Worm (Caenorhabditis elegans) whole organism, midembryonic: ENCODE data around the gene pot-1.

Source experiments
- ref-1 ChIP-seq: fragments of 200-800 bp; sonication (Bioruptor generic); conservative IDR thresholded peaks from 2 replicates; pipeline ENCODE4 v1.3.6; 2022; ENCODE audit warnings: missing genetic modification reagents, missing genetic modification characterization, missing compliant biosample characterization
- tab-1 ChIP-seq: fragments of 200-800 bp; sonication (Bioruptor generic); IDR thresholded peaks from 2 replicates; pipeline ENCODE4 v1.3.6; 2022; ENCODE audit warnings: missing genetic modification characterization, missing compliant biosample characterization

Gene pot-1

ce11 chrIII:7083106-7083505, 50.4 kb downstream of the pot-1 start:
- TF ChIP-seq tab-1 (GFP tag; lab: Robert Waterston, UW) (no peak), ref-1 (no peak)
